Worm (Caenorhabditis elegans) whole organism, L3 larva: Measurements from ENCODE around the gene F11G11.15.
"Not testable (repeated sequence)": the region's sequence is repeated elsewhere in the genome, so short reads cannot be mapped to it uniquely, and the experiment has no call there.

Experiments used
- R02D3.7 ChIP-seq: fragments of 150-350 bp; optimal IDR thresholded peaks from 2 replicates; lab custom pipeline; 2014; ENCODE audit warnings: missing biosample characterization, missing genetic modification characterization
- ZK546.5 ChIP-seq: sonication (generic microtip); optimal IDR thresholded peaks from 2 replicates; lab custom pipeline; 2017; ENCODE audit warnings: missing biosample characterization, missing genetic modification characterization
- aly-2 ChIP-seq: fragments of 150-350 bp; optimal IDR thresholded peaks from 2 replicates; lab custom pipeline; 2014; ENCODE audit warnings: missing biosample characterization, missing genetic modification characterization
- ama-1 ChIP-seq: fragments of 150-350 bp; optimal IDR thresholded peaks from 2 replicates; lab custom pipeline; 2018
- ceh-16 ChIP-seq: sonication (generic microtip); optimal IDR thresholded peaks from 2 replicates; lab custom pipeline; 2017; ENCODE audit warnings: missing biosample characterization, missing genetic modification characterization
- ceh-28 ChIP-seq: fragments of 150-350 bp; optimal IDR thresholded peaks from 2 replicates; lab custom pipeline; 2014; ENCODE audit warnings: missing biosample characterization, missing genetic modification reagents, missing genetic modification characterization
- ceh-82 ChIP-seq: fragments of 150-350 bp; optimal IDR thresholded peaks from 2 replicates; lab custom pipeline; 2014; ENCODE audit warnings: missing biosample characterization, missing genetic modification characterization
- ceh-9 ChIP-seq: sonication (generic microtip); optimal IDR thresholded peaks from 2 replicates; lab custom pipeline; 2018; ENCODE audit warnings: missing biosample characterization, missing genetic modification characterization
- daf-12 ChIP-seq: fragments of 150-350 bp; optimal IDR thresholded peaks from 2 replicates; lab custom pipeline; 2014; ENCODE audit warnings: missing biosample characterization, missing genetic modification reagents, missing genetic modification characterization
- egl-27 ChIP-seq: sonication (generic microtip); optimal IDR thresholded peaks from 4 replicates; lab custom pipeline; 2017; ENCODE audit warnings: missing biosample characterization, missing genetic modification reagents, missing genetic modification characterization
- egl-5 ChIP-seq: fragments of 150-350 bp; optimal IDR thresholded peaks from 2 replicates; lab custom pipeline; 2017; ENCODE audit warnings: missing biosample characterization, missing genetic modification reagents, missing genetic modification characterization, inconsistent platforms
- elt-1 ChIP-seq: fragments of 150-350 bp; optimal IDR thresholded peaks from 2 replicates; lab custom pipeline; 2014; ENCODE audit warnings: missing biosample characterization, missing genetic modification characterization
- elt-2 ChIP-seq: sonication (generic microtip); optimal IDR thresholded peaks from 2 replicates; lab custom pipeline; 2016; ENCODE audit warnings: missing genetic modification reagents, mild to moderate bottlenecking, missing genetic modification characterization, missing compliant biosample characterization
- elt-3 ChIP-seq, 3 experiments: fragments of 150-350 bp in 1 of 3; sonication (generic microtip) in 2 of 3; optimal IDR thresholded peaks; 2 replicates in 2 of 3; 4 replicates in 1 of 3; lab custom pipeline; 2014 to 2017; ENCODE audit warnings: missing biosample characterization in 3 of 3, missing genetic modification characterization in 3 of 3
- eor-1 ChIP-seq, 2 experiments: fragments of 150-350 bp; optimal IDR thresholded peaks; 2 replicates each; lab custom pipeline; 2014 to 2018; ENCODE audit warnings: missing biosample characterization in 2 of 2, missing genetic modification characterization in 2 of 2
- fkh-10 ChIP-seq: sonication (generic microtip); optimal IDR thresholded peaks from 2 replicates; lab custom pipeline; 2017; ENCODE audit warnings: missing biosample characterization, missing genetic modification reagents, missing genetic modification characterization
- fkh-2 ChIP-seq: fragments of 150-350 bp; optimal IDR thresholded peaks from 2 replicates; lab custom pipeline; 2014; ENCODE audit warnings: missing biosample characterization, missing genetic modification reagents, missing genetic modification characterization
- fos-1 ChIP-seq: fragments of 150-350 bp; optimal IDR thresholded peaks from 2 replicates; lab custom pipeline; 2014; ENCODE audit warnings: missing biosample characterization, missing genetic modification characterization
- hmg-11 ChIP-seq: sonication (generic microtip); optimal IDR thresholded peaks from 2 replicates; lab custom pipeline; 2016; ENCODE audit warnings: missing genetic modification characterization, missing compliant biosample characterization
- jun-1 ChIP-seq: fragments of 150-350 bp; optimal IDR thresholded peaks from 2 replicates; lab custom pipeline; 2014; ENCODE audit warnings: missing biosample characterization, missing genetic modification reagents, missing genetic modification characterization
- lin-15B ChIP-seq: fragments of 150-350 bp; optimal IDR thresholded peaks from 2 replicates; lab custom pipeline; 2014; ENCODE audit warnings: missing biosample characterization, missing genetic modification characterization
- lin-39 ChIP-seq: fragments of 150-350 bp; optimal IDR thresholded peaks from 2 replicates; lab custom pipeline; 2018; ENCODE audit warnings: missing biosample characterization, missing genetic modification reagents, missing genetic modification characterization
- lsy-12 ChIP-seq: sonication (generic microtip); optimal IDR thresholded peaks from 2 replicates; lab custom pipeline; 2016; ENCODE audit warnings: mild to moderate bottlenecking, missing genetic modification characterization, missing compliant biosample characterization
- mdl-1 ChIP-seq: fragments of 150-350 bp; optimal IDR thresholded peaks from 2 replicates; lab custom pipeline; 2014; ENCODE audit warnings: missing biosample characterization, missing genetic modification characterization
- mml-1 ChIP-seq: fragments of 150-350 bp; sonication (generic microtip); optimal IDR thresholded peaks from 3 replicates; lab custom pipeline; 2014; ENCODE audit warnings: missing biosample characterization, missing genetic modification characterization
- nfya-1 ChIP-seq: sonication (generic microtip); optimal IDR thresholded peaks from 2 replicates; lab custom pipeline; 2017; ENCODE audit warnings: missing genetic modification characterization, mild to moderate bottlenecking, missing compliant biosample characterization, antibody characterized with exemption, moderate library complexity; ENCODE audit not compliant: insufficient read depth
- nhr-11 ChIP-seq: fragments of 150-350 bp; optimal IDR thresholded peaks from 2 replicates; lab custom pipeline; 2014; ENCODE audit warnings: missing biosample characterization, missing genetic modification characterization
- nhr-12 ChIP-seq: fragments of 150-350 bp; optimal IDR thresholded peaks from 2 replicates; lab custom pipeline; 2014; ENCODE audit warnings: missing biosample characterization, missing genetic modification characterization
- nhr-23 ChIP-seq: fragments of 150-350 bp; optimal IDR thresholded peaks from 2 replicates; lab custom pipeline; 2014; ENCODE audit warnings: missing biosample characterization, missing genetic modification reagents, missing genetic modification characterization
- nhr-237 ChIP-seq: fragments of 150-350 bp; optimal IDR thresholded peaks from 2 replicates; lab custom pipeline; 2014; ENCODE audit warnings: missing biosample characterization, missing genetic modification characterization
- nhr-25 ChIP-seq: sonication (generic microtip); optimal IDR thresholded peaks from 2 replicates; lab custom pipeline; 2017; ENCODE audit warnings: missing biosample characterization, missing genetic modification characterization
- nhr-28 ChIP-seq: fragments of 150-350 bp; optimal IDR thresholded peaks from 2 replicates; lab custom pipeline; 2014; ENCODE audit warnings: missing biosample characterization, missing genetic modification characterization
- nhr-43 ChIP-seq: sonication (generic microtip); optimal IDR thresholded peaks from 2 replicates; lab custom pipeline; 2016; ENCODE audit warnings: mild to moderate bottlenecking, missing genetic modification characterization, missing compliant biosample characterization; ENCODE audit not compliant: poor library complexity, severe bottlenecking
- nhr-67 ChIP-seq: fragments of 150-350 bp; optimal IDR thresholded peaks from 2 replicates; lab custom pipeline; 2014; ENCODE audit warnings: missing biosample characterization, missing genetic modification characterization
- nhr-76 ChIP-seq: fragments of 150-350 bp; sonication (generic microtip); optimal IDR thresholded peaks from 5 replicates; lab custom pipeline; 2014; ENCODE audit warnings: missing biosample characterization, missing genetic modification characterization
- nhr-77 ChIP-seq: fragments of 150-350 bp; optimal IDR thresholded peaks from 2 replicates; lab custom pipeline; 2014; ENCODE audit warnings: missing biosample characterization, missing genetic modification characterization
- pha-4 ChIP-seq: fragments of 150-350 bp; optimal IDR thresholded peaks from 2 replicates; lab custom pipeline; 2014; ENCODE audit warnings: missing biosample characterization, missing genetic modification reagents, missing genetic modification characterization
- pqm-1 ChIP-seq: fragments of 150-350 bp; optimal IDR thresholded peaks from 2 replicates; lab custom pipeline; 2017; ENCODE audit warnings: missing biosample characterization, missing genetic modification characterization, inconsistent platforms
- sea-2 ChIP-seq: fragments of 150-350 bp; sonication (generic microtip); optimal IDR thresholded peaks from 4 replicates; lab custom pipeline; 2014; ENCODE audit warnings: missing biosample characterization, missing genetic modification reagents, missing genetic modification characterization
- skn-1 ChIP-seq: fragments of 150-350 bp; optimal IDR thresholded peaks from 2 replicates; lab custom pipeline; 2014; ENCODE audit warnings: missing biosample characterization, missing genetic modification characterization
- snpc-4 ChIP-seq: fragments of 150-350 bp; optimal IDR thresholded peaks from 2 replicates; lab custom pipeline; 2014; ENCODE audit warnings: missing biosample characterization, missing genetic modification characterization
- tbx-2 ChIP-seq: sonication (generic microtip); optimal IDR thresholded peaks from 2 replicates; lab custom pipeline; 2016; ENCODE audit warnings: mild to moderate bottlenecking, missing genetic modification characterization, missing compliant biosample characterization
- unc-39 ChIP-seq: sonication (generic microtip); optimal IDR thresholded peaks from 4 replicates; lab custom pipeline; 2017; ENCODE audit warnings: missing biosample characterization, missing genetic modification characterization
- unc-62 ChIP-seq: fragments of 150-350 bp; sonication (generic microtip); optimal IDR thresholded peaks from 4 replicates; lab custom pipeline; 2014; ENCODE audit warnings: missing biosample characterization, missing genetic modification reagents, missing genetic modification characterization
- zag-1 ChIP-seq: fragments of 150-350 bp; optimal IDR thresholded peaks from 2 replicates; lab custom pipeline; 2014; ENCODE audit warnings: missing biosample characterization, missing genetic modification characterization
- ztf-11 ChIP-seq: fragments of 150-350 bp; optimal IDR thresholded peaks from 2 replicates; lab custom pipeline; 2014; ENCODE audit warnings: missing biosample characterization, missing genetic modification characterization
- ztf-4 ChIP-seq: fragments of 150-350 bp; optimal IDR thresholded peaks from 2 replicates; lab custom pipeline; 2014; ENCODE audit warnings: missing biosample characterization, missing genetic modification characterization

Gene F11G11.15

DNA sequence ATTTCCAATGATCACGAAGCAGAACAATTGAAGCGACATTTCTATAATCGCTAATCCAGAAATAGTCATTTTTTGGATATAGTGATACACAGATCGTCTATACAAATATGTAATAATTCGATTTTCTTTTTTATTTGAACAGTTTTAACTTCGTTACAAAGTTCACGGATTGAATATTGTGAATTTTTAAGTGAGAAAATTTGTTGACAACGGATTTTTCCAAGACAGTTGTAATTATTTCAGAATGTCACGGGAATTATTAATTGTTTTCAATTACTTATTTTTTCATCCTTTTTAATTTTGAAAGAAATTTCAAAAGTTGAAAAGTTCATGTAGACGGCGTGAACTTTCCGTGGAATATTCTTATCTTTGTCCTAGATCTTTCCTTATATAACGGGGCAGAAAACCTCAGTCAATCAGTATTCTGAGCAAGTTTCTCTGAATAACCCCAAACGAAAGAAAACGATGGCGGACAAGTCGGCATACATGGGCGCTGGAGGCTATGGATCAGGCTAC, 32.4 kb upstream of the F11G11.15 start, which contains the start of the genes T23B7.2 and nspd-4:
T23B7.2 (minus strand) TSS at position 101 of the 516 bp plus-strand sequence.
nspd-4 (plus strand) TSS at position 466 of the 516 bp plus-strand sequence.
- TF ChIP-seq ceh-82, ceh-16, lin-15B (tag; lab: Kevin White, UChicago): not testable (repeated sequence)

- TF ChIP-seq R02D3.7 = no peak
- TF ChIP-seq mml-1 = no peak
- no peak for TF ChIP-seq snpc-4
- TF ChIP-seq egl-5 (tag; lab: Kevin White, UChicago) = no peak
- no peak for TF ChIP-seq ama-1 (lab: Kevin White, UChicago)
- TF ChIP-seq ZK546.5 (tag; lab: Kevin White, UChicago) = no peak
- no peak for TF ChIP-seq sea-2 (GFP tag; lab: Kevin White, UChicago)
- TF ChIP-seq ceh-9 (tag; lab: Kevin White, UChicago) = no peak
- no peak for TF ChIP-seq nhr-43
- no peak for TF ChIP-seq daf-12 (tag; lab: Kevin White, UChicago)
- TF ChIP-seq jun-1 = no peak
- TF ChIP-seq nhr-77 (tag; lab: Kevin White, UChicago) = no peak
Observed at ce11 chrII:4849885-4850284, 24.8 kb upstream of the F11G11.15 start, which contains the start of gene T23B7.3. T23B7.3 (plus strand) TSS chrII:4850185.

DNA sequence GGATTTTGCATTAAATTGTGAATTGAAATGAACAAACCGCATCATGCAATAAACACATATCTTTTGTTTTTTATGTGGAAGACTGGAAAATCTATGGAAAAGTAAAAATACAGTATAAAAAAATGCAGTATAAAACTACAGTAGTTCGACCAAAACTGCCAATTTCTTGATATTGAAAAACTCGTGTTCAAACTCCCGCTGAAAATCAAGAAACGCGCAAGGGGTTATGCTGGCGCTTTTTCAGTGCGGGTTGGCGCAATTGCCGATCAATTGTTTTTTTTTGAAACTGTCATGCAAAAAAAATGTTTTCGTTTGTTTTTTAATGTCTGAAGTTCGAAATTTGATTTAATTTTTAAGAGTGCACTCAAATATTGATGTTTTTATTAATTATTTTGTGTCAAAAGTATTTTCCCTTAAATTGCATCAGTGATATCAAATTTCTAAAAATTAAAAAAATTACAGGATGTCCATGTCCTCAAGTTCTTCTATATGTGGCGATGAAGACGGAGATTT, 23.0 kb upstream of the F11G11.15 start, which contains the start of gene dnj-9:
dnj-9 (plus strand) TSS at position 463 of the 513 bp plus-strand sequence.
- peak; percentile 40 for TF ChIP-seq unc-62
- TF ChIP-seq hmg-11 = peak; percentile 75
- no peak for TF ChIP-seq ztf-11
- TF ChIP-seq lin-39 (tag; lab: Kevin White, UChicago) = peak; percentile 49
- no peak for TF ChIP-seq unc-39 (tag; lab: Kevin White, UChicago)
- TF ChIP-seq nhr-23 (tag; lab: Kevin White, UChicago) = peak; percentile 99
- TF ChIP-seq pha-4 = peak; percentile 97
- no peak for TF ChIP-seq nhr-76 (tag; lab: Kevin White, UChicago)
- TF ChIP-seq R02D3.7 = peak; percentile 86
- TF ChIP-seq pqm-1 (tag; lab: Kevin White, UChicago) = peak; percentile 39
- peak; percentile 31 for TF ChIP-seq ceh-82 (tag; lab: Kevin White, UChicago)
- no peak for TF ChIP-seq nhr-67 (tag; lab: Kevin White, UChicago)
- TF ChIP-seq nhr-12 = no peak
- TF ChIP-seq nfya-1 (tag; lab: Kevin White, UChicago) = peak; percentile 93
- TF ChIP-seq ceh-16 (tag; lab: Kevin White, UChicago) = no peak
- peak; percentile 40 for TF ChIP-seq zag-1 (tag; lab: Kevin White, UChicago)
- no peak for TF ChIP-seq mml-1
- TF ChIP-seq nhr-237 = no peak
- TF ChIP-seq snpc-4 = peak; percentile 92
- peak in 1 of 2 experiments; percentile 1 for TF ChIP-seq eor-1 (tag; optimal IDR thresholded peaks at IDR 0.05; lab: Kevin White, UChicago)
- peak; percentile 63 for TF ChIP-seq ztf-4 (tag; lab: Kevin White, UChicago)
- TF ChIP-seq nhr-28 = no peak
- TF ChIP-seq lin-15B (tag; lab: Kevin White, UChicago) = peak; percentile 91
- TF ChIP-seq nhr-25 (tag; lab: Kevin White, UChicago) = peak; percentile 93
- no peak for TF ChIP-seq fkh-2 (tag; lab: Kevin White, UChicago)
- peak; percentile 94 for TF ChIP-seq jun-1
- TF ChIP-seq elt-2 (tag; lab: Kevin White, UChicago) = peak; percentile 91
- TF ChIP-seq ceh-9 (tag; lab: Kevin White, UChicago) = no peak
- peak; percentile 77 for TF ChIP-seq fkh-10 (GFP tag; lab: Kevin White, UChicago)
- peak; percentile 88 for TF ChIP-seq skn-1 (tag; lab: Kevin White, UChicago)
- TF ChIP-seq egl-5 (tag; lab: Kevin White, UChicago) = peak; percentile 84
- peak; percentile 17 for TF ChIP-seq daf-12 (tag; lab: Kevin White, UChicago)
- TF ChIP-seq ceh-28 = peak; percentile 84
- peak; percentile 75 for TF ChIP-seq ama-1 (lab: Kevin White, UChicago)
- TF ChIP-seq lsy-12 (tag; lab: Kevin White, UChicago) = peak; percentile 93
- peak; percentile 48 for TF ChIP-seq ZK546.5 (tag; lab: Kevin White, UChicago)
- no peak for TF ChIP-seq mdl-1 (tag; lab: Kevin White, UChicago)
- TF ChIP-seq fos-1 = peak; percentile 29
- TF ChIP-seq nhr-77 (tag; lab: Kevin White, UChicago) = peak; percentile 29
- TF ChIP-seq nhr-43 = peak; percentile 95
- peak; percentile 58 for TF ChIP-seq nhr-11 (tag; lab: Kevin White, UChicago)
- no peak for TF ChIP-seq aly-2 (tag; lab: Kevin White, UChicago)
- no peak for TF ChIP-seq sea-2 (GFP tag; lab: Kevin White, UChicago)
- no peak for TF ChIP-seq elt-3 (tag; optimal IDR thresholded peaks at IDR 0.05; lab: Kevin White, UChicago)
- TF ChIP-seq tbx-2 = peak; percentile 94
- TF ChIP-seq elt-1 (tag; lab: Kevin White, UChicago) = peak; percentile 74
- peak; percentile 0 for TF ChIP-seq egl-27 (tag; lab: Kevin White, UChicago)
